Fruit fly (Drosophila melanogaster) whole organism, embryonic: ENCODE results near the gene Pex11c.

Experiments used
- Abd-B ChIP-seq: fragments of 200-800 bp; sonication (Bioruptor generic); optimal IDR thresholded peaks from 2 replicates; lab custom pipeline; 2018; ENCODE audit warnings: missing biosample characterization, mild to moderate bottlenecking, missing genetic modification characterization, moderate library complexity
- Ada2b ChIP-seq: fragments of 200-800 bp; sonication (Bioruptor generic); IDR thresholded peaks from 2 replicates; pipeline ENCODE4 v1.3.6; 2022; ENCODE audit warnings: missing biosample characterization, missing genetic modification characterization
- Aef1 ChIP-seq: fragments of 200-800 bp; sonication (Bioruptor generic); IDR thresholded peaks from 3 replicates; pipeline ENCODE4 v1.3.6; 2022; ENCODE audit warnings: missing biosample characterization, missing genetic modification characterization
- Atf6 ChIP-seq: fragments of 200-800 bp; sonication (Bioruptor generic); IDR thresholded peaks from 2 replicates; pipeline ENCODE4 v1.3.6; 2022; ENCODE audit warnings: missing biosample characterization, missing genetic modification characterization
- CG10209 ChIP-seq: fragments of 200-800 bp; sonication (Bioruptor generic); optimal IDR thresholded peaks from 3 replicates; lab custom pipeline; 2017; ENCODE audit warnings: missing biosample characterization, mild to moderate bottlenecking, missing genetic modification characterization, missing genetic modification reagents
- CG1024 ChIP-seq: fragments of 200-800 bp; sonication (Bioruptor generic); IDR thresholded peaks from 2 replicates; pipeline ENCODE4 v1.3.6; 2022; ENCODE audit warnings: missing biosample characterization, missing genetic modification characterization
- CG10565 ChIP-seq: fragments of 200-800 bp; sonication (Bioruptor generic); optimal IDR thresholded peaks from 3 replicates; lab custom pipeline; 2016; ENCODE audit warnings: missing biosample characterization, mild to moderate bottlenecking, missing genetic modification characterization
- CG10654 ChIP-seq: fragments of 200-800 bp; sonication (Bioruptor generic); optimal IDR thresholded peaks from 2 replicates; lab custom pipeline; 2016; ENCODE audit warnings: missing biosample characterization, missing genetic modification characterization
- CG12391 ChIP-seq: fragments of 200-800 bp; sonication (Bioruptor generic); optimal IDR thresholded peaks from 3 replicates; lab custom pipeline; 2018; ENCODE audit warnings: missing biosample characterization, mild to moderate bottlenecking, missing genetic modification characterization, moderate library complexity
- CG13287 ChIP-seq: fragments of 200-800 bp; sonication (Bioruptor generic); IDR thresholded peaks from 2 replicates; pipeline ENCODE4 v1.3.6; 2022; ENCODE audit warnings: missing biosample characterization, missing genetic modification characterization; ENCODE audit not compliant: partially characterized antibody
- CG15514 ChIP-seq: fragments of 200-800 bp; sonication (Bioruptor generic); optimal IDR thresholded peaks from 3 replicates; lab custom pipeline; 2017; ENCODE audit warnings: missing biosample characterization, missing genetic modification characterization, mild to moderate bottlenecking, moderate library complexity, missing genetic modification reagents
- CG17328 ChIP-seq: fragments of 200-800 bp; sonication (Bioruptor generic); IDR thresholded peaks from 2 replicates; pipeline ENCODE4 v1.3.6; 2022; ENCODE audit warnings: missing biosample characterization, missing genetic modification characterization
- CG17802 ChIP-seq: fragments of 200-800 bp; sonication (Bioruptor generic); optimal IDR thresholded peaks from 2 replicates; lab custom pipeline; 2018; ENCODE audit warnings: missing biosample characterization, mild to moderate bottlenecking, missing genetic modification characterization, moderate library complexity
- CG18599 ChIP-seq: fragments of 200-800 bp; sonication (Bioruptor generic); optimal IDR thresholded peaks from 3 replicates; lab custom pipeline; 2017; ENCODE audit warnings: missing biosample characterization, missing genetic modification characterization, mild to moderate bottlenecking, moderate library complexity, missing genetic modification reagents
- CG18764 ChIP-seq: fragments of 200-800 bp; sonication (Bioruptor generic); optimal IDR thresholded peaks from 3 replicates; lab custom pipeline; 2016; ENCODE audit warnings: missing biosample characterization, missing genetic modification characterization
- CG2120 ChIP-seq: fragments of 200-800 bp; sonication (Bioruptor generic); optimal IDR thresholded peaks from 3 replicates; lab custom pipeline; 2016; ENCODE audit warnings: missing biosample characterization, missing genetic modification characterization
- CG30020 ChIP-seq: fragments of 200-800 bp; optimal IDR thresholded peaks from 2 replicates; lab custom pipeline; 2019; ENCODE audit warnings: missing biosample characterization, mild to moderate bottlenecking, missing genetic modification characterization, moderate library complexity
- CG30403 ChIP-seq: fragments of 200-800 bp; sonication (Bioruptor generic); optimal IDR thresholded peaks from 3 replicates; lab custom pipeline; 2016; ENCODE audit warnings: missing biosample characterization, missing genetic modification characterization
- CG32532 ChIP-seq: fragments of 200-800 bp; sonication (Bioruptor generic); IDR thresholded peaks from 2 replicates; pipeline ENCODE4 v1.3.6; 2022; ENCODE audit warnings: missing biosample characterization, missing genetic modification characterization
- CG7745 ChIP-seq: fragments of 200-800 bp; sonication (Bioruptor generic); optimal IDR thresholded peaks from 2 replicates; lab custom pipeline; 2018; ENCODE audit warnings: missing biosample characterization, mild to moderate bottlenecking, missing genetic modification characterization, moderate library complexity
- CG7839 ChIP-seq: fragments of 200-800 bp; sonication (Bioruptor generic); optimal IDR thresholded peaks from 3 replicates; lab custom pipeline; 2018; ENCODE audit warnings: missing biosample characterization, mild to moderate bottlenecking, missing genetic modification characterization, moderate library complexity
- CG9727 ChIP-seq: fragments of 200-800 bp; sonication (Bioruptor generic); optimal IDR thresholded peaks from 3 replicates; lab custom pipeline; 2017; ENCODE audit warnings: missing biosample characterization, mild to moderate bottlenecking, missing genetic modification characterization
- CG9797 ChIP-seq: fragments of 200-800 bp; sonication (Bioruptor generic); optimal IDR thresholded peaks from 3 replicates; lab custom pipeline; 2018; ENCODE audit warnings: missing biosample characterization, mild to moderate bottlenecking, missing genetic modification characterization
- CrebB ChIP-seq: fragments of 200-800 bp; sonication (Bioruptor generic); optimal IDR thresholded peaks from 3 replicates; lab custom pipeline; 2018; ENCODE audit warnings: missing biosample characterization, mild to moderate bottlenecking, missing genetic modification characterization
- D ChIP-seq, 2 experiments: fragments of 200-800 bp in 1 of 2; fragments of >200 bp in 1 of 2; sonication (Bioruptor generic) in 1 of 2; optimal IDR thresholded peaks; 2 replicates in 1 of 2; 3 replicates in 1 of 2; lab custom pipeline; 2017; ENCODE audit warnings: mild to moderate bottlenecking in 1 of 2, missing biosample characterization in 1 of 2, missing genetic modification characterization in 1 of 2, missing genetic modification reagents in 1 of 2
- Dad ChIP-seq: fragments of 200-800 bp; sonication (Bioruptor generic); optimal IDR thresholded peaks from 3 replicates; lab custom pipeline; 2016; ENCODE audit warnings: missing biosample characterization, missing genetic modification characterization
- Deaf1 ChIP-seq: fragments of 200-800 bp; optimal IDR thresholded peaks from 3 replicates; lab custom pipeline; 2019; ENCODE audit warnings: missing biosample characterization, mild to moderate bottlenecking, missing genetic modification characterization, moderate library complexity
- Doc2 ChIP-seq: fragments of 200-800 bp; sonication (Bioruptor generic); IDR thresholded peaks from 2 replicates; pipeline ENCODE4 v1.3.6; 2022; ENCODE audit warnings: missing biosample characterization, missing genetic modification characterization
- E2f1 ChIP-seq: fragments of 200-800 bp; sonication (Bioruptor generic); IDR thresholded peaks from 2 replicates; pipeline ENCODE4 v1.3.6; 2022; ENCODE audit warnings: missing biosample characterization, missing genetic modification characterization
- Ssrp ChIP-seq: fragments of 200-800 bp; sonication (Bioruptor generic); optimal IDR thresholded peaks from 2 replicates; lab custom pipeline; 2018; ENCODE audit warnings: missing biosample characterization, mild to moderate bottlenecking, missing genetic modification characterization, moderate library complexity
- ac ChIP-seq: fragments of 200-800 bp; sonication (Bioruptor generic); optimal IDR thresholded peaks from 3 replicates; lab custom pipeline; 2017; ENCODE audit warnings: missing biosample characterization, mild to moderate bottlenecking, missing genetic modification characterization
- ase ChIP-seq: fragments of 200-800 bp; sonication (Bioruptor generic); IDR thresholded peaks from 3 replicates; pipeline ENCODE4 v1.3.6; 2022; ENCODE audit warnings: missing biosample characterization, missing genetic modification characterization
- az2 ChIP-seq: fragments of 200-800 bp; sonication (Bioruptor generic); optimal IDR thresholded peaks from 3 replicates; lab custom pipeline; 2016; ENCODE audit warnings: missing biosample characterization, missing genetic modification characterization
- chn ChIP-seq: fragments of 200-800 bp; sonication (Bioruptor generic); optimal IDR thresholded peaks from 2 replicates; lab custom pipeline; 2016; ENCODE audit warnings: missing biosample characterization, missing genetic modification characterization
- ci ChIP-seq: fragments of 200-800 bp; sonication (Bioruptor generic); IDR thresholded peaks from 3 replicates; pipeline ENCODE4 v1.3.6; 2022; ENCODE audit warnings: missing biosample characterization, missing genetic modification characterization
- crol ChIP-seq: fragments of 200-800 bp; sonication (Bioruptor generic); IDR thresholded peaks from 2 replicates; pipeline ENCODE4 v1.3.6; 2022; ENCODE audit warnings: missing biosample characterization, missing genetic modification characterization
- crp ChIP-seq, 2 experiments: fragments of 200-800 bp; sonication (Bioruptor generic); optimal IDR thresholded peaks; 2 replicates in 1 of 2; 3 replicates in 1 of 2; lab custom pipeline; 2017; ENCODE audit warnings: missing biosample characterization in 2 of 2, missing genetic modification characterization in 2 of 2, mild to moderate bottlenecking in 1 of 2, moderate library complexity in 1 of 2
- danr ChIP-seq: fragments of 200-800 bp; sonication (Bioruptor generic); IDR thresholded peaks from 2 replicates; pipeline ENCODE4 v1.3.6; 2022; ENCODE audit warnings: missing biosample characterization, missing genetic modification characterization
- dimm ChIP-seq: fragments of 200-800 bp; sonication (Bioruptor generic); IDR thresholded peaks from 2 replicates; pipeline ENCODE4 v1.3.6; 2022; ENCODE audit warnings: missing biosample characterization, missing genetic modification characterization
- fd102C ChIP-seq: fragments of 200-800 bp; sonication (Bioruptor generic); optimal IDR thresholded peaks from 2 replicates; lab custom pipeline; 2018; ENCODE audit warnings: missing biosample characterization, mild to moderate bottlenecking, missing genetic modification characterization, moderate library complexity
- grau ChIP-seq: fragments of 200-800 bp; optimal IDR thresholded peaks from 3 replicates; lab custom pipeline; 2019; ENCODE audit warnings: missing biosample characterization, mild to moderate bottlenecking, missing genetic modification characterization, moderate library complexity
- hbn ChIP-seq: fragments of 200-800 bp; sonication (Bioruptor generic); IDR thresholded peaks from 2 replicates; pipeline ENCODE4 v1.3.6; 2022; ENCODE audit warnings: missing biosample characterization, missing genetic modification characterization; ENCODE audit not compliant: partially characterized antibody
- ind ChIP-seq: fragments of 200-800 bp; sonication (Bioruptor generic); optimal IDR thresholded peaks from 3 replicates; lab custom pipeline; 2016; ENCODE audit warnings: missing biosample characterization, missing genetic modification characterization
- lbe ChIP-seq: fragments of 200-800 bp; sonication (Bioruptor generic); optimal IDR thresholded peaks from 2 replicates; lab custom pipeline; 2016; ENCODE audit warnings: missing biosample characterization, mild to moderate bottlenecking, missing genetic modification characterization
- otp ChIP-seq: fragments of 200-800 bp; sonication (Bioruptor generic); IDR thresholded peaks from 3 replicates; pipeline ENCODE4, ENCODE4 v1.3.6; 2022; ENCODE audit warnings: missing biosample characterization, missing genetic modification characterization
- run ChIP-seq: fragments of 200-800 bp; sonication (Bioruptor generic); optimal IDR thresholded peaks from 3 replicates; lab custom pipeline; 2018; ENCODE audit warnings: missing biosample characterization, mild to moderate bottlenecking, missing genetic modification characterization
- sim ChIP-seq: fragments of 200-800 bp; sonication (Bioruptor generic); IDR thresholded peaks from 2 replicates; pipeline ENCODE4 v1.3.6; 2022; ENCODE audit warnings: missing biosample characterization, missing genetic modification characterization
- vvl ChIP-seq: fragments of 200-800 bp; sonication (Bioruptor generic); IDR thresholded peaks from 2 replicates; pipeline ENCODE4 v1.3.6; 2022; ENCODE audit warnings: missing biosample characterization, missing genetic modification characterization

The Pex11c gene

dm6 chr3R:23293066-23293777 is 35.1 kb downstream of the Pex11c start (continued):
- no peak for TF ChIP-seq crp (GFP tag; optimal IDR thresholded peaks at IDR 0.05; lab: Kevin White, UChicago)
- peak; percentile 40 for TF ChIP-seq lbe (GFP tag; lab: Kevin White, UChicago)
- no peak for TF ChIP-seq Doc2 (GFP tag; lab: Robert Waterston, UW)
- TF ChIP-seq CG1024 (GFP tag; lab: Robert Waterston, UW): peak; percentile 44; the same call in 1 of the 2 replicates
- TF ChIP-seq vvl (GFP tag; lab: Robert Waterston, UW): peak; percentile 80
- no peak for TF ChIP-seq CG18599 (GFP tag; lab: Kevin White, UChicago)
- no peak for TF ChIP-seq CG15514 (GFP tag; lab: Kevin White, UChicago)
- peak; percentile 52 for TF ChIP-seq CG7839 (tag; lab: Kevin White, UChicago)
- no peak for TF ChIP-seq run (tag; lab: Kevin White, UChicago)
- peak; percentile 58 for TF ChIP-seq Ssrp (tag; lab: Kevin White, UChicago)
- TF ChIP-seq CG2120: no peak
- TF ChIP-seq otp (GFP tag; lab: Robert Waterston, UW): no peak
- TF ChIP-seq CG17802 (tag; lab: Kevin White, UChicago): no peak
- TF ChIP-seq CG10654 (GFP tag; lab: Kevin White, UChicago): no peak
- peak; percentile 61 for TF ChIP-seq CG9727 (GFP tag; lab: Kevin White, UChicago)
- peak; percentile 1 for TF ChIP-seq CG18764 (GFP tag; lab: Kevin White, UChicago)
- 0 out of 2 replicates have a peak, but pooled peaks have one; percentile 18 for TF ChIP-seq CG32532 (GFP tag; lab: Robert Waterston, UW)
- peak; percentile 81 for TF ChIP-seq ci (GFP tag; lab: Robert Waterston, UW)
- peak; percentile 84 for TF ChIP-seq CG17328 (GFP tag; lab: Robert Waterston, UW)
- no peak for TF ChIP-seq hbn (GFP tag; lab: Robert Waterston, UW)
- peak; percentile 95 for TF ChIP-seq Deaf1 (tag; lab: Kevin White, UChicago)
- TF ChIP-seq Abd-B (GFP tag; lab: Kevin White, UChicago): no peak
- no peak; the same call in 1 of the 2 replicates for TF ChIP-seq danr (GFP tag; lab: Robert Waterston, UW)
- TF ChIP-seq Ada2b (GFP tag; lab: Robert Waterston, UW): 0 out of 2 replicates have a peak, but pooled peaks have one; percentile 19
- TF ChIP-seq ind (GFP tag; lab: Kevin White, UChicago): peak; percentile 22
- TF ChIP-seq crol (GFP tag; lab: Robert Waterston, UW): no peak
- TF ChIP-seq sim (GFP tag; lab: Robert Waterston, UW): peak; percentile 64; the same call in 1 of the 2 replicates
- TF ChIP-seq fd102C: no peak
- TF ChIP-seq chn: peak; percentile 9
- TF ChIP-seq CG13287 (GFP tag; lab: Robert Waterston, UW): peak; percentile 61; the same call in 1 of the 2 replicates
- peak; percentile 51 for TF ChIP-seq grau (tag; lab: Kevin White, UChicago)
- TF ChIP-seq Aef1 (GFP tag; lab: Robert Waterston, UW): peak; percentile 56
- peak; percentile 59 for TF ChIP-seq az2 (GFP tag; lab: Kevin White, UChicago)
- no peak for TF ChIP-seq CrebB (tag; lab: Kevin White, UChicago)
- TF ChIP-seq Dad (GFP tag; lab: Kevin White, UChicago): no peak
- TF ChIP-seq dimm (GFP tag; lab: Robert Waterston, UW): no peak
- TF ChIP-seq CG10565 (GFP tag; lab: Kevin White, UChicago): no peak
- TF ChIP-seq Atf6: no peak; the same call in none of the 2 replicates
- TF ChIP-seq ac (GFP tag; lab: Kevin White, UChicago): no peak
- peak; percentile 58 for TF ChIP-seq CG30403 (GFP tag; lab: Kevin White, UChicago)
- no peak for TF ChIP-seq CG7745 (tag; lab: Kevin White, UChicago)
- no peak for TF ChIP-seq D (optimal IDR thresholded peaks at IDR 0.05; lab: Kevin White, UChicago)
- TF ChIP-seq D (GFP tag; optimal IDR thresholded peaks at IDR 0.05; lab: Kevin White, UChicago): peak; percentile 46
- TF ChIP-seq E2f1 (GFP tag; lab: Robert Waterston, UW): peak; percentile 59
- peak; percentile 68 for TF ChIP-seq CG12391 (tag; lab: Kevin White, UChicago)
- TF ChIP-seq CG9797: no peak
- TF ChIP-seq ase (GFP tag; lab: Robert Waterston, UW): peak; percentile 49; the same call in 2 of the 3 replicates
- no peak for TF ChIP-seq CG30020 (tag; lab: Kevin White, UChicago)
- TF ChIP-seq CG10209 (GFP tag; lab: Kevin White, UChicago): peak; percentile 40
